Fruit fly (Drosophila melanogaster) whole organism: Measurements from ENCODE around the gene tut.
"Not testable (repeated sequence)": the region's sequence is repeated elsewhere in the genome, so short reads cannot be mapped to it uniquely, and the experiment has no call there.

Experiments
- CG8478 ChIP-seq: fragments of >200 bp; optimal IDR thresholded peaks from 2 replicates; lab custom pipeline; 2018; ENCODE audit warnings: inconsistent platforms
- Dll ChIP-seq: fragments of >200 bp; optimal IDR thresholded peaks from 2 replicates; lab custom pipeline; 2017
- EcR ChIP-seq, 2 experiments: fragments of >200 bp; optimal IDR thresholded peaks; 2 replicates each; lab custom pipeline; 2017; ENCODE audit warnings: missing biosample characterization in 2 of 2, missing genetic modification characterization in 2 of 2, missing genetic modification reagents in 2 of 2
- pan ChIP-seq: fragments of >200 bp; optimal IDR thresholded peaks from 2 replicates; lab custom pipeline; 2017
- psq ChIP-seq: fragments of >200 bp; optimal IDR thresholded peaks from 2 replicates; lab custom pipeline; 2017
- usp ChIP-seq: fragments of >200 bp; optimal IDR thresholded peaks from 2 replicates; lab custom pipeline; 2017; ENCODE audit warnings: missing biosample characterization, missing genetic modification characterization, mixed read lengths

The tut gene

DNA sequence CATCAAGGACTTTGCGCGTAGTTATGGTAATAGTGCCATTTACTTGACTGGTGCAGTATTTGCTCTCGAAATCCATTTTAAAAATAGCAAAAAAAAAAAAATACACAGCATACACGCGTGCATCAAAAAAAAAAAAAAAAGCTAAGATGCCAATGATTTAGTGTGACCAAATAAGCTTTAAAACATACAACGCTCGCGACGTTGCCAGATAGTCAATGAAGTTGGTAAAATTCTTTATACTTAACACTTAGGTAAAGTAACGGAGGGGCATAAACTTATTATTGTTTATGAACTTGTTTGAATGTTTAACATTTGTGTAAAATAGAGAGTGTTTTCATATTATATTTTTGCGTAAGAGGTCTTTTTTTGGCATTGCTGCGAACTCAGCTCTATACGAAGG is at the start of gene tut:
tut (minus strand) TSS at position 148 of the 400 bp plus-strand sequence.
- TF ChIP-seq pan (lab: Kevin White, UChicago), result no peak
- TF ChIP-seq CG8478 (lab: Kevin White, UChicago), result no peak
- TF ChIP-seq psq, result no peak
- TF ChIP-seq EcR (GFP tag; optimal IDR thresholded peaks at IDR 0.05; lab: Kevin White, UChicago), result no peak
- no peak for TF ChIP-seq usp (GFP tag; lab: Kevin White, UChicago)
- no peak for TF ChIP-seq Dll (lab: Kevin White, UChicago)

DNA sequence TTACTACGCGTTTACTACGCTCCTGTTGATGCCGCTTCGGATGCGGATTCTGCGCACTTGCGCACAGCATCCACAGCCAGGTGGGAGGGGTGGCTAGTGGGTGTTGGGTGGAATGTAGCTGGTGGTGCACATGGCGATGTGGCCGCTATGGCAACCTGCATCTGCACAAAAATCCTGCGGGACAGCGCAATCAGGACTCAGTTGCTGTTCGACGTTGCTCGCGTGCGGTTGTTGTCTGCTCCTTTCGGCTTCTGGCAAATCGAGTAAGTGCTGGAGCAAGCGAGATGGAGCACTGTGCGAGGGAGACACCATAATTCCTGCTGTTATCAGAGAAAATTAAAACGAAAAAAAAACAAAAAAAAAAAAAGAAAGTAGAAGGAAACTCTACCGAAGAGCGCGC is 30.4 kb upstream of the tut start:
- TF ChIP-seq psq (no peak), usp (GFP tag; lab: Kevin White, UChicago) (no peak), pan (lab: Kevin White, UChicago) (no peak), CG8478 (lab: Kevin White, UChicago) (no peak), Dll (lab: Kevin White, UChicago) (no peak), EcR (GFP tag; optimal IDR thresholded peaks at IDR 0.05; lab: Kevin White, UChicago) (no peak)

DNA sequence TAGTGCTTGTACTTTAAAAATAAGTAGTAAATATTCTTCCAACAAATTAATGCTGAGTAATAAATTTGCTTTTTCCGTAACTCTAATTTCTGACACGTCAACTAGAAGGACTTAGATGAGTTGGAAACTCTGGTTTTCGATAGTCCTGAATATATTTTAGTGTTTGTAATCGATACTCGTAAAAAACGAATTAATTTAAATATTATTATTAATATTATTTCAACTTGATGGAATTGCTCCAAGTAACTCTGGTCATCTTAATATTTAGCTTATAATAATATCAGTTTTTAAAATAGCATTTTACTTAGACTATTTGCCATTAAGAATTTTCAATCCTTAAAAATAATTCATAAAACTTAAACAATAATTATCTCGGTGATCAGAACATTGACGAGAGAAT is 30.0 kb upstream of the tut start, which contains the start of gene CG7213:
CG7213 (minus strand) TSS at position 101 of the 400 bp plus-strand sequence.
- TF ChIP-seq Dll (lab: Kevin White, UChicago), result no peak
- TF ChIP-seq usp (GFP tag; lab: Kevin White, UChicago), result no peak
- TF ChIP-seq EcR (GFP tag; optimal IDR thresholded peaks at IDR 0.05; lab: Kevin White, UChicago), result no peak
- no peak for TF ChIP-seq pan (lab: Kevin White, UChicago)
- no peak for TF ChIP-seq psq
- TF ChIP-seq CG8478 (lab: Kevin White, UChicago), result no peak

DNA sequence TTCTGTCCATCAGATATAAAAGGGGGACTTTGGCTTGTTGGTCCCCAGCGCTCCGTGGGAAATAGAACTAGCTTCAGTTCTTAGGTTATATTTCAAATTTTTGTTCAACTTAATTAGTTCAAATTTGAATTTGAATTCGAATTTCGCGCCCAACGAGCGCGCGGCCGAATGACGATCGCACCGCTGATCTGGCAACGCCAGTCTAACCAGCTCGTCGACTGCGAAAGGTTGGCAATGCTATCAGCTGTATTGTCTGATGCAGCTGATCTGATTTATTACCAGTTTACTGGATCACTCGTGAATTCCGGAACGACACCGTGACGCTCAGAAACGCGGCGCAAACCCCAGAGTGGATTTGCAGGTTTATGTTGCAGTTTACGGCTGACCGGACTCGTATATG is 27.8 kb upstream of the tut start, which contains the start of gene Dscam4:
Dscam4 (plus strand) TSS at position 301 of the 400 bp plus-strand sequence.
- TF ChIP-seq psq; Dll (lab: Kevin White, UChicago); usp (GFP tag; lab: Kevin White, UChicago): not testable (repeated sequence)

DNA sequence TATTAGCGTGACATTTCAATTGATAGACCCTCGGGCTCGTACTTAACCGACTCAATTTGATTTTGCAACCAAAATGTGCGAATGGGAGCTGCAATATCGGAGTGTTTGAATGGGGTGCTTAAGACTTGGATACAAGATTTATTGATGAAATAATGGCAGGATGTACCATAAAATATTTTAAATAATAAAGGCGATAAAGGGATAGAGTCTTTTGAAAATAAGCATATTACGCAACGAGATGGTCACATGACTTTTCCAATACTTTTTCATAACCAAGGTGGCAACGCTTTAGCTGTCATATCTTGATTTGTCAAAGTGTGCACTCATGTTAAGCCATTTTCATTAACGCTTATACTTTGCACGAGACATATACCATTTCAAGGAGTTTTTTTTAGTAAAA is 18.4 kb upstream of the tut start, which contains the start of gene eIF4E3:
eIF4E3 (plus strand) TSS at position 301 of the 400 bp plus-strand sequence.
- TF ChIP-seq usp (GFP tag; lab: Kevin White, UChicago) (no peak), Dll (lab: Kevin White, UChicago) (no peak), EcR (GFP tag; optimal IDR thresholded peaks at IDR 0.05; lab: Kevin White, UChicago) (no peak), pan (lab: Kevin White, UChicago) (no peak), psq (no peak), CG8478 (lab: Kevin White, UChicago) (no peak)

DNA sequence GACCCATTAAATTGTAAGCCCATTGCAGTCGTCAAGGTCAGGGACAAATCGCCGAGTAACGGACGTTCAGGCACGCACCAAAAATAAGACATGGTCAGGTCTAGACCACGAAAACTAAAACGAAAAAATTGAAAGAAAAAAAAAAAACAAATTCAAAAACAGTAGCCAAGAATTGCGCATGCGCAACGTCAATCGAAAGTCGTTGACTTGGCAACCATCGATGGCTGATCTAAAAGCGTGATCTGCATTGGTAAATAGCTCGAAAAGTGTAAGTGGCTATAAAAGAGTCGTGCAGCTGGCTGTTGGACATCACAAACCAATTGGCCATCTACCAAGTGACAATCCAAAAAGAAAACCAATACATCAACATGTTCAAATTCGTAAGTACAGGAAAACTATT is 11.3 kb upstream of the tut start, which contains the start of gene CG13678:
CG13678 (plus strand) TSS at position 307 of the 400 bp plus-strand sequence.
- no peak for TF ChIP-seq EcR (GFP tag; optimal IDR thresholded peaks at IDR 0.05; lab: Kevin White, UChicago)
- TF ChIP-seq psq, result no peak
- TF ChIP-seq pan (lab: Kevin White, UChicago), result no peak
- no peak for TF ChIP-seq usp (GFP tag; lab: Kevin White, UChicago)

DNA sequence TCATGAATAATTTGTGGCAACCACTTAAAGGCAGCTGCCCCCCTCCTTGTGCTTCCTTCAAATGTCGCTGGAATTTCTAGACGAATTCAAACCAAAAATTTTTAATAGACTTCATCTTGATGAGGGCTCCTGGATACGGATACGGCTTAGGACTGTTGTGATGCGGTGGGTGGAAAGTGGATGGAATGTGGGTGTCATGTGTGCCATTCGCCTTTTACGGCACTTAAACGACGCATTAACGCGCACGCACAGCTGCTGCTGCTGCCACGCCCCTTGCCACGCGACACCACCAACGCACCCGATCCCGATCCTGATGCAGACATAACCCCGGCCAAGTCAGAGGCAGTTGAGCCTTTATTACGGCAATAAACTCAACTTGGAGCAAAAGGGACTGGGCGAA is 9.1 kb upstream of the tut start:
- TF ChIP-seq pan (lab: Kevin White, UChicago), result no peak
- TF ChIP-seq CG8478 (lab: Kevin White, UChicago), result no peak
- TF ChIP-seq psq, result no peak
- TF ChIP-seq EcR (GFP tag; optimal IDR thresholded peaks at IDR 0.05; lab: Kevin White, UChicago), result no peak
- TF ChIP-seq Dll (lab: Kevin White, UChicago), result no peak
- TF ChIP-seq usp (GFP tag; lab: Kevin White, UChicago), result no peak

DNA sequence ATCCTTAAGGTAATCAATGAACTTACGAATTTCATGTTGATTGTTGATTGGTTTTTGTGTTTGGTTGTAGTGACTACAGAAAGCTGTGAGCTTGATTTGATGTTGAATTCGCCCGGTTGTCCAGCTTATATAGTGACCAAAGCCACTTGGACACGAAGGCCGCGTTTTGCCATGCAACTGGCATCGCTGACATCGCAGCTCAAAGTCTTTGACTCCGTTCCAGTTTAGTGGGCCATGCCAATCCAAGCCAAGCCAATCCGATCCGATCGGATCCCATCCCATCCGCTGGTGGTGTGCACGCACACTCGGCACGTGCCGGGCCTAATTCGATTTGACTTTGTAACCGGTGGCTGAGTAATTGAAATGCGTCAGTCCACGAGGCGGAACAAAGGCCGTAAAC is 8.3 kb upstream of the tut start, which contains the start of gene CG13674:
CG13674 (minus strand) TSS at position 101 of the 400 bp plus-strand sequence.
- TF ChIP-seq EcR (GFP tag; optimal IDR thresholded peaks at IDR 0.05; lab: Kevin White, UChicago), result no peak

DNA sequence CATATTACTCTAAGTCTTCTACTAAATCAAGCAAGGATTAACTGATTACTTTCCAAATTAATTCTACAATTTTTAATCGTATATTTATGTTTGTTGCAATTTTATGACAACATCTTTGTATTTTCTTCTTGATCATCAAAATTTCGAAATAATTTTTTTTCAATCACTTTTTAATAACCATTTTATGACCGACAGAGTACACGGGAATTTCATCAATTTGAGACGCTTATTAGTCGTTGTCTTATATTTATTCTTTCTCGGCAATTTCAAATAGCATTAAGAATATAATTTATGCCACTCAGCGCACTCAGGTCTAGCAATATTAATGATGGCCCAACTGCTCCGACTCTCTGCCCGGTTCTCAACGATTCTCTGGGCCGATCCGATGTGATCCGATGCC is 4.4 kb upstream of the tut start, which contains the start of gene CG8012:
CG8012 (plus strand) TSS at position 301 of the 400 bp plus-strand sequence.
- TF ChIP-seq usp (GFP tag; lab: Kevin White, UChicago) (no peak), psq (no peak), CG8478 (lab: Kevin White, UChicago) (no peak), EcR (GFP tag; optimal IDR thresholded peaks at IDR 0.05; lab: Kevin White, UChicago) (no peak), Dll (lab: Kevin White, UChicago) (no peak), pan (lab: Kevin White, UChicago) (no peak)

DNA sequence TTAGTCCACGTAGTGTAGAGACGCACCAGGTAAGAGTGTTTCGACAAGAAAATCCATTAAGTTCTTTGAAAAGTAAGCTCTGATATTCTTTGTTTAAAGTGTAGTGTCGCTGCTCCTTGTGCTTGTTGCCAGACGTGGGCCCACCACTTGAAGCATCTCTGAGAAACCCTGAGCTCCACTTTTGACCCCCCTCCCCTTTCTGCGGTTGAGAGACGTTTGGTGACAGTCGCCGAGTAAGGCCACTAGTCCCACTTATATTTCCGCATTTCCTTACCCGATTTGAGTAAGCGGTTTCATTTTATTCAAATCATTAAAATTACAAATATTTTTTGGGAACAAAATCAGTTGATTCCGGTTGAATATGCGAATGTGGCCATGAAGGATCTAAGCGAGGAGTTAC is 1.0 kb upstream of the tut start, which contains the start of gene CG8006:
CG8006 (plus strand) TSS at position 301 of the 400 bp plus-strand sequence.
- no peak for TF ChIP-seq pan (lab: Kevin White, UChicago)
- TF ChIP-seq Dll (lab: Kevin White, UChicago), result no peak
- TF ChIP-seq usp (GFP tag; lab: Kevin White, UChicago), result no peak
- no peak for TF ChIP-seq EcR (GFP tag; optimal IDR thresholded peaks at IDR 0.05; lab: Kevin White, UChicago)
- TF ChIP-seq psq, result no peak
- TF ChIP-seq CG8478 (lab: Kevin White, UChicago), result no peak

DNA sequence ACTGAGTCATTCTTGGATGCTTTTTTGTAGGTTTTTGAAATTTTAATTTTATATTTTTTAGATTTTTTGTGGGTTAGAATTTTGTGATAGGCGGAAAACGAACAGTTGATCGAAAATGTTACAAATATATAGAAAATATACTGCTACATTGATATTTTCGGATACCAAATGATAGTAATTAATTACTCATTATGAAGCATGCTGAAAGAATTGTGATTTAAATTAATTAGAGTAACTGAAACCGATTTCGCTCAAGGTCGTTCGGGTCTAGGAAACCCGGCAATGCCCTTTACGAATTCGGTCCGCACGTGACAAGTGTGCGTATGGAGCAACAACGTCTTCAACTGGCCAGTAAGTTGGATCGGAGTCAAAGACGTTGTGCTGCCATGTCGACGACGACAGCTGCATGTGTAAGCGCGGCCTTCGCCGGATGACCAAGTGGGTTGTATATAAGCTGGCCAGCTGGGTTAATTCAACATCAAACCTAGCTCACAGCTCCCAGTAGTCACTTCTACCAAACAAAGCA is 8.2 kb downstream of the tut start, which contains the start of the genes CG7366 and CG13679:
CG7366 (minus strand) TSS at position 101 of the 526 bp plus-strand sequence.
CG13679 (plus strand) TSS at position 476 of the 526 bp plus-strand sequence.
- TF ChIP-seq EcR (GFP tag; optimal IDR thresholded peaks at IDR 0.05; lab: Kevin White, UChicago), result no peak
- TF ChIP-seq CG8478 (lab: Kevin White, UChicago), result no peak
- no peak for TF ChIP-seq Dll (lab: Kevin White, UChicago)
- no peak for TF ChIP-seq usp (GFP tag; lab: Kevin White, UChicago)
- no peak for TF ChIP-seq psq
- TF ChIP-seq pan (lab: Kevin White, UChicago), result no peak

DNA sequence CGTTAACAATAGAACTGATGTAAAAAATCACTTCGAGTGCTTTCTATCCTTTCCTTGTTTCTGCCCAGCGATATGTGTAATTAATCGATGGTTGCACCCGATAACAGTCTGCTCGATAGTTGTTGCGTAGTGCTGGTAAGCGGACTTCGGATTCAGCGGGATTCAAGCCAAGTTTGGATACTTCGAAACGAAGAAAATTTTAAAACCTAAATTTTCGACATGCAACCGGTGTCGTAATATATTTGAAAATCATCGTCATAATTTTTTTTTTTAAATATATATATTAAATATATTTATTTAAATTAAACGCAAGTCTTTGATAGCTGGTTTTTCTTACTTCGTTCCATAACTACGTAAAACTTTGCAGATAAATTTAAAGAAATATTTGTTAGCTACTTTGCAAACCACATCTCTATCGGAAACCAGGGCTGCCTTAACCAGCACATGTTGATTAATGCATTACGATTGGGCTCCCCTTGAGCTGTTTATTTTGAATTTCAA is 12.7 kb downstream of the tut start, which contains the start of the genes UbcE2M and Dhps:
UbcE2M (minus strand) TSS at position 209 of the 501 bp plus-strand sequence.
Dhps (plus strand) TSS at position 429 of the 501 bp plus-strand sequence.
- TF ChIP-seq usp (GFP tag; lab: Kevin White, UChicago) (no peak), pan (lab: Kevin White, UChicago) (no peak), EcR (GFP tag; optimal IDR thresholded peaks at IDR 0.05; lab: Kevin White, UChicago) (no peak), Dll (lab: Kevin White, UChicago) (no peak), CG8478 (lab: Kevin White, UChicago) (no peak), psq (no peak)
